Fruit fly (Drosophila melanogaster): ENCODE measurements around the gene CanA1.

CanA1 gene

dm6 chr3R:31059036-31059806, 20.0 kb downstream of the CanA1 start (continued):
- peak; percentile 71 for TF ChIP-seq salm (tag; optimal IDR thresholded peaks at IDR 0.05)
- no peak for TF ChIP-seq CG14860 (GFP tag; IDR thresholded peaks at IDR 0.05; ENCODE audit: partially characterized antibody)
- no peak for TF ChIP-seq Mad (GFP tag; optimal IDR thresholded peaks at IDR 0.05)
- peak; percentile 79 for TF ChIP-seq Drgx (GFP tag; IDR thresholded peaks at IDR 0.05)
- TF ChIP-seq Dfd (GFP tag; optimal IDR thresholded peaks at IDR 0.05) = no peak
- TF ChIP-seq sc (optimal IDR thresholded peaks at IDR 0.05) = no peak
- TF ChIP-seq sc (GFP tag; optimal IDR thresholded peaks at IDR 0.05) = peak; percentile 86
- no peak for TF ChIP-seq Sin3A (optimal IDR thresholded peaks at IDR 0.05)
- peak; percentile 40 for TF ChIP-seq Hsf (GFP tag; optimal IDR thresholded peaks at IDR 0.05)
- no peak for TF ChIP-seq pb (GFP tag; optimal IDR thresholded peaks at IDR 0.05)
- TF ChIP-seq ato (GFP tag; IDR thresholded peaks at IDR 0.05; ENCODE audit: partially characterized antibody) = no peak
- peak; percentile 77 for TF ChIP-seq gcm (GFP tag; optimal IDR thresholded peaks at IDR 0.05)
- TF ChIP-seq ro (GFP tag; IDR thresholded peaks at IDR 0.05) = no peak
- TF ChIP-seq Atf3 (GFP tag; optimal IDR thresholded peaks at IDR 0.05) = no peak
- peak; percentile 72 for TF ChIP-seq Taf1 (GFP tag; IDR thresholded peaks at IDR 0.05)
- TF ChIP-seq gsb (GFP tag; IDR thresholded peaks at IDR 0.05) = no peak
- peak; percentile 70 for TF ChIP-seq Dek (tag; optimal IDR thresholded peaks at IDR 0.05)
- TF ChIP-seq Dp (GFP tag; optimal IDR thresholded peaks at IDR 0.05) = no peak
- TF ChIP-seq gsb-n (tag; optimal IDR thresholded peaks at IDR 0.05) = peak; percentile 83
- peak; percentile 78 for TF ChIP-seq CG3407 (GFP tag; optimal IDR thresholded peaks at IDR 0.05)
- TF ChIP-seq CG12104 (GFP tag; optimal IDR thresholded peaks at IDR 0.05) = peak; percentile 79
- TF ChIP-seq CG8089 (GFP tag; optimal IDR thresholded peaks at IDR 0.05) = no peak
- TF ChIP-seq zfh1 (GFP tag; IDR thresholded peaks at IDR 0.05) = peak; percentile 83
- TF ChIP-seq Side (GFP tag; optimal IDR thresholded peaks at IDR 0.05) = no peak
- TF ChIP-seq tll (GFP tag; optimal IDR thresholded peaks at IDR 0.05) = no peak
- no peak for TF ChIP-seq NC2β (GFP tag; optimal IDR thresholded peaks at IDR 0.05)
- peak; percentile 79 for TF ChIP-seq CG9437 (GFP tag; optimal IDR thresholded peaks at IDR 0.05)
- TF ChIP-seq Fer3 (tag; optimal IDR thresholded peaks at IDR 0.05) = peak; percentile 79
- TF ChIP-seq Atf6 (GFP tag; IDR thresholded peaks at IDR 0.05) = peak; percentile 52; the same call in 1 of the 2 replicates
- no peak for TF ChIP-seq Dll (GFP tag; IDR thresholded peaks at IDR 0.05; ENCODE audit: partially characterized antibody)
- TF ChIP-seq Max (GFP tag; optimal IDR thresholded peaks at IDR 0.05) = peak; percentile 76
- TF ChIP-seq Fer2 (tag; optimal IDR thresholded peaks at IDR 0.05) = peak; percentile 54
- TF ChIP-seq Rfx (GFP tag; IDR thresholded peaks at IDR 0.05) = peak; percentile 76
- no peak for TF ChIP-seq Lpt (GFP tag; optimal IDR thresholded peaks at IDR 0.05)
- TF ChIP-seq CG15011 (GFP tag; optimal IDR thresholded peaks at IDR 0.05) = peak; percentile 77
- no peak for TF ChIP-seq z (GFP tag; IDR thresholded peaks at IDR 0.05)
- no peak for TF ChIP-seq chif (GFP tag; optimal IDR thresholded peaks at IDR 0.05)
- TF ChIP-seq dmrt11E (tag; optimal IDR thresholded peaks at IDR 0.05) = peak; percentile 81
- TF ChIP-seq CG32767 (GFP tag; IDR thresholded peaks at IDR 0.05) = 0 out of 2 replicates have a peak, but pooled peaks have one; percentile 46
- no peak for TF ChIP-seq CG11560 (tag; IDR thresholded peaks at IDR 0.05)
- peak; percentile 63 for TF ChIP-seq kah (GFP tag; optimal IDR thresholded peaks at IDR 0.05)
- TF ChIP-seq BEAF-32 (GFP tag; optimal IDR thresholded peaks at IDR 0.05) = no peak
- no peak for TF ChIP-seq klu (GFP tag; IDR thresholded peaks at IDR 0.05)
- no peak for TF ChIP-seq tna (GFP tag; IDR thresholded peaks at IDR 0.05; ENCODE audit: partially characterized antibody)
- no peak for TF ChIP-seq CG34224 (GFP tag; IDR thresholded peaks at IDR 0.05; ENCODE audit: partially characterized antibody)
- no peak for TF ChIP-seq sna (GFP tag; IDR thresholded peaks at IDR 0.05; ENCODE audit: partially characterized antibody)
- TF ChIP-seq trh (GFP tag; optimal IDR thresholded peaks at IDR 0.05) = peak; percentile 70
- peak; percentile 78 for TF ChIP-seq trem (tag; optimal IDR thresholded peaks at IDR 0.05)
- TF ChIP-seq Dip2 (GFP tag; IDR thresholded peaks at IDR 0.05) = no peak
- TF ChIP-seq danr (GFP tag; IDR thresholded peaks at IDR 0.05) = peak; percentile 66; the same call in 1 of the 2 replicates

Measured in whole organism, embryonic.